Worm (Caenorhabditis elegans): ENCODE results near the gene T03E6.8.

- TF ChIP-seq W03F9.2 (tag; optimal IDR thresholded peaks at IDR 0.05) = no peak
- no peak for TF ChIP-seq him-1 (tag; optimal IDR thresholded peaks at IDR 0.05)
Measured at ce11 chrV:16598437-16598836, 4.6 kb downstream of the T03E6.8 start.
